Worm (Caenorhabditis elegans): ENCODE data around the gene Y7A5A.1.

Gene Y7A5A.1

ce11 chrX:15801827-15802226 lies 30.5 kb upstream of the Y7A5A.1 start:
- TF ChIP-seq hlh-6 (tag; optimal IDR thresholded peaks at IDR 0.05) (no peak), dve-1 (tag; optimal IDR thresholded peaks at IDR 0.05) (no peak), rnt-1 (tag; optimal IDR thresholded peaks at IDR 0.05) (no peak), madf-2 (tag; optimal IDR thresholded peaks at IDR 0.05) (no peak), pha-2 (tag; optimal IDR thresholded peaks at IDR 0.05) (no peak), ets-4 (tag; optimal IDR thresholded peaks at IDR 0.05) (no peak), T23F11.4 (GFP tag; optimal IDR thresholded peaks at IDR 0.05) (no peak), ceh-48 (tag; optimal IDR thresholded peaks at IDR 0.05) (no peak), elt-2 (tag; optimal IDR thresholded peaks at IDR 0.05) (no peak), Y22D7AL.16 (tag; optimal IDR thresholded peaks at IDR 0.05) (no peak), syd-9 (tag; optimal IDR thresholded peaks at IDR 0.05) (no peak)

- TF ChIP-seq ceh-45 (GFP tag; IDR thresholded peaks at IDR 0.05): no peak
Measured at ce11 chrX:15799595-15799994, 28.3 kb upstream of the Y7A5A.1 start, which contains the start of gene Y7A5A.6. Gene Y7A5A.6 (minus strand): TSS chrX:15799695.

- TF ChIP-seq ceh-6 (GFP tag; optimal IDR thresholded peaks at IDR 0.05) (no peak), ceh-14 (tag; optimal IDR thresholded peaks at IDR 0.05) (no peak), zip-5 (tag; optimal IDR thresholded peaks at IDR 0.05) (no peak), Y22D7AL.16 (tag; optimal IDR thresholded peaks at IDR 0.05) (no peak), fkh-10 (GFP tag; optimal IDR thresholded peaks at IDR 0.05) (no peak)
Measured at ce11 chrX:15796633-15797032, 25.3 kb upstream of the Y7A5A.1 start.

ce11 chrX:15794977-15795376 lies 23.7 kb upstream of the Y7A5A.1 start, which contains the start of gene Y7A5A.10:
Gene Y7A5A.10 (minus strand): TSS chrX:15795077.
- TF ChIP-seq hlh-13 (GFP tag; optimal IDR thresholded peaks at IDR 0.05): no peak

- TF ChIP-seq pax-1 (tag; optimal IDR thresholded peaks at IDR 0.05): no peak
- TF ChIP-seq ceh-48 (tag; optimal IDR thresholded peaks at IDR 0.05): no peak
- TF ChIP-seq ceh-45 (GFP tag; IDR thresholded peaks at IDR 0.05): no peak
- no peak for TF ChIP-seq dve-1 (tag; optimal IDR thresholded peaks at IDR 0.05)
- TF ChIP-seq ceh-2 (tag; optimal IDR thresholded peaks at IDR 0.05): no peak
- no peak for TF ChIP-seq ets-4 (tag; optimal IDR thresholded peaks at IDR 0.05)
- no peak for TF ChIP-seq ref-2 (tag; optimal IDR thresholded peaks at IDR 0.05)
- TF ChIP-seq nhr-232 (tag; optimal IDR thresholded peaks at IDR 0.05): no peak
- no peak for TF ChIP-seq elt-4 (tag; optimal IDR thresholded peaks at IDR 0.05)
- TF ChIP-seq T23F11.4 (GFP tag; optimal IDR thresholded peaks at IDR 0.05): no peak
- no peak for TF ChIP-seq K09A11.1 (tag; optimal IDR thresholded peaks at IDR 0.05; ENCODE audit: insufficient read depth)
- TF ChIP-seq unc-55 (GFP tag; optimal IDR thresholded peaks at IDR 0.05): no peak
- TF ChIP-seq pros-1 (tag; optimal IDR thresholded peaks at IDR 0.05): no peak
Measured at ce11 chrX:15786726-15787125, 15.4 kb upstream of the Y7A5A.1 start, which contains the start of gene Y7A5A.5. Gene Y7A5A.5 (minus strand): TSS chrX:15786826.

ce11 chrX:15784570-15784969 lies 13.3 kb upstream of the Y7A5A.1 start, which contains the start of gene Y7A5A.3:
Gene Y7A5A.3 (minus strand): TSS chrX:15784670.
- no peak for TF ChIP-seq eyg-1 (tag; optimal IDR thresholded peaks at IDR 0.05)
- TF ChIP-seq C08G9.2 (tag; optimal IDR thresholded peaks at IDR 0.05): no peak
- no peak for TF ChIP-seq unc-86 (tag; optimal IDR thresholded peaks at IDR 0.05)
- no peak for TF ChIP-seq rnt-1 (tag; optimal IDR thresholded peaks at IDR 0.05)
- no peak for TF ChIP-seq ceh-19 (GFP tag; optimal IDR thresholded peaks at IDR 0.05)
- TF ChIP-seq ceh-31 (tag; optimal IDR thresholded peaks at IDR 0.05): no peak
- TF ChIP-seq ets-4 (tag; optimal IDR thresholded peaks at IDR 0.05): no peak
- no peak for TF ChIP-seq ceh-9 (tag; optimal IDR thresholded peaks at IDR 0.05)
- TF ChIP-seq ceh-48 (tag; optimal IDR thresholded peaks at IDR 0.05): no peak
- no peak for TF ChIP-seq tbx-7 (tag; optimal IDR thresholded peaks at IDR 0.05)
- TF ChIP-seq fkh-10 (GFP tag; optimal IDR thresholded peaks at IDR 0.05): no peak
- no peak for TF ChIP-seq zip-5 (tag; optimal IDR thresholded peaks at IDR 0.05)
